Fruit fly (Drosophila melanogaster) Kc167 (cell line): Measurements from ENCODE around the gene LysP.

Experiments used
- Myc ChIP-seq: fragments of >200 bp; optimal IDR thresholded peaks from 2 replicates; lab custom pipeline; 2017; ENCODE audit warnings: missing external identifiers
- Sin3A ChIP-seq: fragments of >200 bp; optimal IDR thresholded peaks from 2 replicates; lab custom pipeline; 2018; ENCODE audit warnings: missing external identifiers
- h ChIP-seq: fragments of >200 bp; optimal IDR thresholded peaks from 3 replicates; lab custom pipeline; 2018; ENCODE audit warnings: missing external identifiers
- insv ChIP-seq: fragments of >200 bp; optimal IDR thresholded peaks from 3 replicates; lab custom pipeline; 2018; ENCODE audit warnings: missing external identifiers
- psq ChIP-seq: fragments of >200 bp; optimal IDR thresholded peaks from 2 replicates; lab custom pipeline; 2017; ENCODE audit warnings: missing external identifiers
- ttk ChIP-seq: sonication (Bioruptor generic); optimal IDR thresholded peaks from 2 replicates; lab custom pipeline; 2017; ENCODE audit warnings: missing external identifiers

LysP gene

dm6 chr3L:1176515-1176914, 42.0 kb downstream of the LysP start:
- no peak for TF ChIP-seq psq (lab: Kevin White, UChicago)
- TF ChIP-seq Myc (lab: Kevin White, UChicago): no peak
- no peak for TF ChIP-seq insv (lab: Kevin White, UChicago)
- no peak for TF ChIP-seq Sin3A (lab: Kevin White, UChicago)
- TF ChIP-seq h (lab: Kevin White, UChicago): no peak
- no peak for TF ChIP-seq ttk

DNA sequence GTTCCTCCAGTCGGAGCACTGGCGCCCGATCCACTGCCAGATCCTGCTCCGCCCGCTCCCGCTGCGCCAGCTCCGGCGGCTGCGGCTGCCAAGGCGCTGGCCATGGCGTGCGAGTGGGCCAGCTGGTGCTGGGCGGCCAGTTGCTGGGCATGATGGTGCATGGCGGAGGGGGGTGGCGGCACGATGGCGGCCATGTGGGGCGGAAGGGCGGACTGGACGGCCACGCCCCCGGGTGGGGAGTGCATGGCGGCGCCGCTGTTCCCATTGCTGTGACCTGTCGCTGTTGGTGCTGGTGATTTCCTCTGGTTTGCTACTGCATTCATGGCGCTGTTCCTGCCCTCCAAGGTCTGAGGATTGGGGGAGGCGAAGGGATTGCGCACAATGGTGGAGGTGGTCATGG, 45.6 kb downstream of the LysP start:
- TF ChIP-seq h (lab: Kevin White, UChicago) (no peak), insv (lab: Kevin White, UChicago) (no peak), Sin3A (lab: Kevin White, UChicago) (no peak), psq (lab: Kevin White, UChicago) (no peak), Myc (lab: Kevin White, UChicago) (no peak), ttk (no peak)

DNA sequence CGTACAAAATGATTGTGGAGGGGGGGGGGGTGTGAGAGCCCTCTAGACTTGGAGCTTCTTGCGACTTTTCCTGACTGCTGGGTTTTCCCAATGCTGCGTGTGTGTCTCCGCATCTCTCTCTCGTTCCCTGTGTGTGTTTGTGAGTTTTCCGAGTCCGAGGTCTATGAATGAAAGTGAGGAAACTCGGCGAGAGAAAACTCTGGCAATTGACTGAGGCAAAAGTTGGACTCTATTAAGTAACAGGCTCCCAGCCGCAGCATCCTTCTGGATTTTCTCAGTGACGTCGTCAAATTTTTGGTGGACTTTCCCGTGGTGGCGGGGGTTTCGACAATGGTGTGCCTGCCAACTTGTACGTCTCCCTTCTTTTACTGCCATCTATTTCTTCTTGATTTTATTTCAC, 47.9 kb downstream of the LysP start:
- TF ChIP-seq ttk (no peak), Myc (lab: Kevin White, UChicago) (no peak), Sin3A (lab: Kevin White, UChicago) (no peak), psq (lab: Kevin White, UChicago) (no peak), insv (lab: Kevin White, UChicago) (no peak), h (lab: Kevin White, UChicago) (no peak)

- no peak for TF ChIP-seq Sin3A (lab: Kevin White, UChicago)
- TF ChIP-seq psq (lab: Kevin White, UChicago): no peak
These were observed 48.9 kb downstream of the LysP start for dm6 chr3L:1169617-1170016.

dm6 chr3L:1168445-1168844, 50.1 kb downstream of the LysP start:
- TF ChIP-seq h (lab: Kevin White, UChicago): no peak
- TF ChIP-seq ttk: no peak
- TF ChIP-seq Sin3A (lab: Kevin White, UChicago): no peak
- TF ChIP-seq psq (lab: Kevin White, UChicago): no peak
- TF ChIP-seq insv (lab: Kevin White, UChicago): no peak
- TF ChIP-seq Myc (lab: Kevin White, UChicago): no peak
